Worm (Caenorhabditis elegans): ENCODE results near the gene M01H9.4.

DNA sequence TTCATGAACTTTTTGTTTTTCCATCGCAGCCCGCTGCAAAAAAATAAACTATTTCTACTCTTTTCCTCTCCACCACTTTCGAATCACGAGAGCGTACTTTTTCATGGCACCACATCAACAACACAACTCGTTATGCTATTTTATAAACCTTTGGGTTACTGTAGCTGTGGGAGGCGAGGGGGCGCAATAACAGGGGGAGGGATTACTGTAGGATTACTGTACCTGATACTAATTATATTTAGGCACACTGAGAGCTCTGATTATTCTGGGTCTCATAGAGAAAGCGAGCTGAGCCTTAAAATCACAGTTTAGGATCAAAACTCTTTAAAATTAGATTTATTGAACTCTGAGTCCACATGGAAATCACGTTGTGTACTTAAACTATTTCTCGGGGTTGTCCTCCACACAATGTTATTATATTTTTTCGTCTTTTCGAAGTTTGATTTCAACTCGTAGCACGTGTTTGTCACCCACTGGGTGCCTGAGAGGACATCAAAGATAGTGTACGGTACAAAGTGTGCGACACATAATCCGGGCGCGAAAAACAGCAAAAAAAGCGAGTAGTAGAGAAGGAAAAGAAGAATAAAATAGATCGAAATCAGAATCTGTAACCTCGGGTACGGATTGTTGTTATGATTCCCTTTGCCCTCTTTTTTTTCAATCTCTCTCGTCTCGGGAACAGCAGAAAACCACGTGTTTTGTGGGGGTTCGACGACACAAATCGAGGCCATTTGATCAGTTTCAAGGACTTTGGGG is 10.1 kb downstream of the M01H9.4 start:
- TF ChIP-seq nhr-76 (tag; optimal IDR thresholded peaks at IDR 0.05) (no peak), unc-39 (tag; optimal IDR thresholded peaks at IDR 0.05) (no peak), snpc-4 (tag; optimal IDR thresholded peaks at IDR 0.05) (no peak), nhr-237 (tag; optimal IDR thresholded peaks at IDR 0.05) (no peak), ceh-39 (tag; optimal IDR thresholded peaks at IDR 0.05) (no peak), nhr-12 (tag; optimal IDR thresholded peaks at IDR 0.05) (no peak), elt-1 (tag; optimal IDR thresholded peaks at IDR 0.05; ENCODE audit: borderline replicate concordance, insufficient read depth) (no peak), blmp-1 (tag; optimal IDR thresholded peaks at IDR 0.05) (no peak), ces-1 (GFP tag; optimal IDR thresholded peaks at IDR 0.05) (no peak)
